Worm (Caenorhabditis elegans): ENCODE data around the gene fbxc-21.

Gene fbxc-21

ce11 chrII:1706385-1706784, 13.7 kb upstream of the fbxc-21 start, which contains the start of gene sdz-18:
Gene sdz-18, minus strand, starts transcription at chrII:1706485.
- TF ChIP-seq lin-32 (GFP tag; optimal IDR thresholded peaks at IDR 0.05) (no peak), nhr-28 (tag; optimal IDR thresholded peaks at IDR 0.05) (no peak), flh-1 (GFP tag; optimal IDR thresholded peaks at IDR 0.05) (no peak), mep-1 (tag; optimal IDR thresholded peaks at IDR 0.05) (no peak)

ce11 chrII:1703363-1703762, 10.6 kb upstream of the fbxc-21 start, which contains the start of gene fbxb-47:
Gene fbxb-47, minus strand, starts transcription at chrII:1703463.
- TF ChIP-seq elt-1 (tag; optimal IDR thresholded peaks at IDR 0.05; ENCODE audit: borderline replicate concordance, insufficient read depth) (no peak), nhr-76 (tag; optimal IDR thresholded peaks at IDR 0.05) (no peak), mls-2 (tag; optimal IDR thresholded peaks at IDR 0.05) (no peak), tbx-8 (GFP tag; optimal IDR thresholded peaks at IDR 0.05) (no peak), zip-8 (tag; optimal IDR thresholded peaks at IDR 0.05) (no peak), flh-1 (GFP tag; optimal IDR thresholded peaks at IDR 0.05) (no peak), nhr-28 (tag; optimal IDR thresholded peaks at IDR 0.05) (no peak), drap-1 (GFP tag; optimal IDR thresholded peaks at IDR 0.05) (no peak), blmp-1 (tag; optimal IDR thresholded peaks at IDR 0.05) (no peak)

- TF ChIP-seq tbx-8 (GFP tag; optimal IDR thresholded peaks at IDR 0.05), result no peak
Observed at ce11 chrII:1695861-1696260, 3.1 kb upstream of the fbxc-21 start, which contains the start of gene F58E1.13. Gene F58E1.13, minus strand, starts transcription at chrII:1695872.

ce11 chrII:1694530-1694929, 1.8 kb upstream of the fbxc-21 start, which contains the start of gene fbxc-26:
Gene fbxc-26, minus strand, starts transcription at chrII:1694630.
- no peak for TF ChIP-seq nhr-237 (tag; optimal IDR thresholded peaks at IDR 0.05)
- no peak for TF ChIP-seq tbx-8 (GFP tag; optimal IDR thresholded peaks at IDR 0.05)
- no peak for TF ChIP-seq unc-39 (tag; optimal IDR thresholded peaks at IDR 0.05)
- no peak for TF ChIP-seq nhr-12 (tag; optimal IDR thresholded peaks at IDR 0.05)
- TF ChIP-seq ceh-39 (tag; optimal IDR thresholded peaks at IDR 0.05), result no peak
- TF ChIP-seq sptf-1 (tag; optimal IDR thresholded peaks at IDR 0.05), result no peak
- TF ChIP-seq ces-1 (GFP tag; optimal IDR thresholded peaks at IDR 0.05), result no peak
- TF ChIP-seq nhr-76 (tag; optimal IDR thresholded peaks at IDR 0.05), result no peak
- TF ChIP-seq snpc-4 (tag; optimal IDR thresholded peaks at IDR 0.05), result no peak
- TF ChIP-seq lsy-2 (tag; optimal IDR thresholded peaks at IDR 0.05), result no peak
- TF ChIP-seq ham-2 (GFP tag; optimal IDR thresholded peaks at IDR 0.05), result no peak
- no peak for TF ChIP-seq mab-5 (tag; optimal IDR thresholded peaks at IDR 0.05)
- no peak for TF ChIP-seq elt-3 (tag; optimal IDR thresholded peaks at IDR 0.05)
- TF ChIP-seq bed-3 (GFP tag; optimal IDR thresholded peaks at IDR 0.05), result no peak

- TF ChIP-seq ham-2 (GFP tag; optimal IDR thresholded peaks at IDR 0.05) (no peak), sem-2 (GFP tag; optimal IDR thresholded peaks at IDR 0.05) (no peak), lsy-2 (tag; optimal IDR thresholded peaks at IDR 0.05) (no peak), nhr-28 (tag; optimal IDR thresholded peaks at IDR 0.05) (no peak), elt-1 (tag; optimal IDR thresholded peaks at IDR 0.05; ENCODE audit: borderline replicate concordance, insufficient read depth) (no peak)
Observed at ce11 chrII:1691011-1691410, 1.7 kb downstream of the fbxc-21 start, which contains the start of gene fbxc-22. Gene fbxc-22, minus strand, starts transcription at chrII:1691111.

- TF ChIP-seq cnd-1 (tag; optimal IDR thresholded peaks at IDR 0.05) (no peak), sem-2 (GFP tag; optimal IDR thresholded peaks at IDR 0.05) (no peak), unc-62 (GFP tag; optimal IDR thresholded peaks at IDR 0.05) (no peak), hlh-1 (tag; optimal IDR thresholded peaks at IDR 0.05) (no peak), nhr-237 (tag; optimal IDR thresholded peaks at IDR 0.05) (no peak), pha-4 (tag; optimal IDR thresholded peaks at IDR 0.05) (no peak), sptf-1 (tag; optimal IDR thresholded peaks at IDR 0.05) (no peak)
Observed at ce11 chrII:1688813-1689212, 3.9 kb downstream of the fbxc-21 start, which contains the start of the genes fbxb-18 and fbxb-19. Gene fbxb-18, minus strand, starts transcription at chrII:1688913. Gene fbxb-19, minus strand, starts transcription at chrII:1689181.

- TF ChIP-seq drap-1 (GFP tag; optimal IDR thresholded peaks at IDR 0.05), result no peak
- TF ChIP-seq zip-8 (tag; optimal IDR thresholded peaks at IDR 0.05), result no peak
- TF ChIP-seq lsy-2 (tag; optimal IDR thresholded peaks at IDR 0.05), result no peak
- TF ChIP-seq mep-1 (tag; optimal IDR thresholded peaks at IDR 0.05), result no peak
- no peak for TF ChIP-seq nhr-76 (tag; optimal IDR thresholded peaks at IDR 0.05)
- TF ChIP-seq blmp-1 (tag; optimal IDR thresholded peaks at IDR 0.05), result no peak
- no peak for TF ChIP-seq unc-62 (GFP tag; optimal IDR thresholded peaks at IDR 0.05)
- TF ChIP-seq lin-13 (tag; optimal IDR thresholded peaks at IDR 0.05), result no peak
- TF ChIP-seq unc-39 (tag; optimal IDR thresholded peaks at IDR 0.05), result no peak
- no peak for TF ChIP-seq nhr-2 (tag; optimal IDR thresholded peaks at IDR 0.05)
- TF ChIP-seq bed-3 (GFP tag; optimal IDR thresholded peaks at IDR 0.05), result no peak
- TF ChIP-seq ceh-39 (tag; optimal IDR thresholded peaks at IDR 0.05), result no peak
- no peak for TF ChIP-seq sptf-1 (tag; optimal IDR thresholded peaks at IDR 0.05)
- TF ChIP-seq tbx-8 (GFP tag; optimal IDR thresholded peaks at IDR 0.05), result no peak
- TF ChIP-seq nhr-28 (tag; optimal IDR thresholded peaks at IDR 0.05), result no peak
Observed at ce11 chrII:1683742-1684141, 9.0 kb downstream of the fbxc-21 start, which contains the start of gene fbxb-25. Gene fbxb-25, plus strand, starts transcription at chrII:1684042.
